Comparison of ENCODE assay signal across 3 worm cellular contexts in genomic region chrV:14001929-14002328, ce11.
TF ChIP-seq lines count a peak whose summit lies in the region.

No protein-coding gene starts in this region.

TF ChIP-seq in whole organism, L1 larva, 84 proteins besides CTCF, POLR2A, EP300 and RAD21:
- TF ChIP-seq efl-1 (optimal IDR thresholded peaks at IDR 0.05; lab: Kevin White, UChicago) (no peak), efl-1 (GFP tag; optimal IDR thresholded peaks at IDR 0.05 in 1 of 2; lab: Kevin White, UChicago) (peak in 1 of 2 experiments; percentile 56), lin-14 (GFP tag; optimal IDR thresholded peaks at IDR 0.05; lab: Kevin White, UChicago) (peak; percentile 22), nhr-76 (tag; optimal IDR thresholded peaks at IDR 0.05; lab: Kevin White, UChicago) (no peak), skn-1 (tag; optimal IDR thresholded peaks at IDR 0.05; lab: Kevin White, UChicago) (no peak), fkh-10 (GFP tag; optimal IDR thresholded peaks at IDR 0.05; lab: Kevin White, UChicago) (peak; percentile 18), elt-2 (tag; optimal IDR thresholded peaks at IDR 0.05; lab: Kevin White, UChicago) (no peak), ceh-82 (tag; optimal IDR thresholded peaks at IDR 0.05; lab: Kevin White, UChicago) (peak in 1 of 3 experiments; percentile 1)

TF ChIP-seq in whole organism, L2 larva, 48 proteins besides CTCF, POLR2A, EP300 and RAD21:
- TF ChIP-seq ama-1 (optimal IDR thresholded peaks at IDR 0.05; lab: Kevin White, UChicago), result no peak
- TF ChIP-seq mab-5 (tag; optimal IDR thresholded peaks at IDR 0.05; lab: Kevin White, UChicago), result no peak
- TF ChIP-seq ztf-1 (GFP tag; conservative IDR thresholded peaks at IDR 0.05; lab: Robert Waterston, UW), result no peak
- TF ChIP-seq nhr-129 (tag; optimal IDR thresholded peaks at IDR 0.05; lab: Kevin White, UChicago), result no peak
- TF ChIP-seq lin-13 (GFP tag; optimal IDR thresholded peaks at IDR 0.05; lab: Kevin White, UChicago), result no peak
- peak; percentile 26 for TF ChIP-seq sem-4 (tag; optimal IDR thresholded peaks at IDR 0.05; lab: Kevin White, UChicago)
TF ChIP-seq in whole organism, L2 larva: peak in this region for 1.

TF ChIP-seq in whole organism, L4 larva, 104 proteins besides CTCF, POLR2A, EP300 and RAD21:
- TF ChIP-seq lir-3 (tag; optimal IDR thresholded peaks at IDR 0.05; lab: Kevin White, UChicago), result no peak
- no peak for TF ChIP-seq tag-97 (GFP tag; IDR thresholded peaks at IDR 0.05; lab: Robert Waterston, UW)
- peak in 1 of 2 experiments; percentile 69 for TF ChIP-seq hif-1 (tag; optimal IDR thresholded peaks at IDR 0.05; lab: Kevin White, UChicago)
- no peak for TF ChIP-seq fos-1 (tag; optimal IDR thresholded peaks at IDR 0.05; lab: Kevin White, UChicago)
- TF ChIP-seq aha-1 (tag; lab: Kevin White, UChicago), result peak; percentile 87
- TF ChIP-seq mep-1 (tag; optimal IDR thresholded peaks at IDR 0.05; lab: Kevin White, UChicago), result no peak

Comparison
In these comparisons a context has a peak if more than half of its experiments do, and no peak if none do; other contexts are left out.
1. Of the 29 proteins assayed by ChIP-seq in both whole organism, L4 larva and whole organism, L1 larva: peak only in whole organism, L4 larva: aha-1; only in whole organism, L1 larva: fkh-10; in both: none; in neither: 26; mixed calls (peak in some experiments, not most) for 1.